Worm (Caenorhabditis elegans) whole organism, mixed stage, embryonic: ENCODE results near the gene Y44A6C.2.

ENCODE experiments used
- M03D4.4 ChIP-seq: sonication (generic microtip); optimal IDR thresholded peaks from 2 replicates; lab custom pipeline; 2017; ENCODE audit warnings: mild to moderate bottlenecking, missing genetic modification characterization, missing compliant biosample characterization
- bed-3 ChIP-seq: fragments of 200-800 bp; sonication (Bioruptor generic); optimal IDR thresholded peaks from 3 replicates; lab custom pipeline; 2018; ENCODE audit warnings: mild to moderate bottlenecking, missing genetic modification characterization, moderate library complexity, missing compliant biosample characterization
- blmp-1 ChIP-seq: fragments of 150-350 bp; optimal IDR thresholded peaks from 2 replicates; lab custom pipeline; 2014; ENCODE audit warnings: missing biosample characterization, missing genetic modification characterization
- ceh-39 ChIP-seq: fragments of 150-350 bp; optimal IDR thresholded peaks from 2 replicates; lab custom pipeline; 2014; ENCODE audit warnings: missing biosample characterization, missing genetic modification characterization
- ceh-43 ChIP-seq: fragments of 200-800 bp; sonication (Bioruptor generic); optimal IDR thresholded peaks from 2 replicates; lab custom pipeline; 2018; ENCODE audit warnings: mild to moderate bottlenecking, missing genetic modification characterization, moderate library complexity, missing compliant biosample characterization
- ceh-83 ChIP-seq: fragments of 200-800 bp; sonication (Bioruptor generic); optimal IDR thresholded peaks from 2 replicates; lab custom pipeline; 2018; ENCODE audit warnings: mild to moderate bottlenecking, missing genetic modification characterization, missing compliant biosample characterization
- ces-1 ChIP-seq: fragments of 150-350 bp; optimal IDR thresholded peaks from 2 replicates; lab custom pipeline; 2014; ENCODE audit warnings: missing biosample characterization, missing genetic modification reagents, missing genetic modification characterization
- cnd-1 ChIP-seq: fragments of 200-800 bp; sonication (Bioruptor generic); optimal IDR thresholded peaks from 2 replicates; lab custom pipeline; 2018; ENCODE audit warnings: mild to moderate bottlenecking, missing genetic modification characterization, missing compliant biosample characterization
- flh-1 ChIP-seq: fragments of 200-800 bp; sonication (Bioruptor generic); optimal IDR thresholded peaks from 2 replicates; lab custom pipeline; 2018; ENCODE audit warnings: mild to moderate bottlenecking, missing genetic modification characterization, moderate library complexity, missing compliant biosample characterization
- ham-2 ChIP-seq: fragments of 200-800 bp; sonication (Bioruptor generic); optimal IDR thresholded peaks from 2 replicates; lab custom pipeline; 2018; ENCODE audit warnings: mild to moderate bottlenecking, missing genetic modification characterization, missing compliant biosample characterization
- hlh-1 ChIP-seq: fragments of 150-350 bp; optimal IDR thresholded peaks from 2 replicates; lab custom pipeline; 2014; ENCODE audit warnings: missing biosample characterization, missing genetic modification reagents, missing genetic modification characterization
- lin-13 ChIP-seq: fragments of 150-350 bp; optimal IDR thresholded peaks from 2 replicates; lab custom pipeline; 2014; ENCODE audit warnings: missing biosample characterization, missing genetic modification characterization
- lin-32 ChIP-seq: fragments of 200-800 bp; sonication (Bioruptor generic); optimal IDR thresholded peaks from 2 replicates; lab custom pipeline; 2018; ENCODE audit warnings: mild to moderate bottlenecking, missing genetic modification characterization, missing compliant biosample characterization
- lsy-2 ChIP-seq: fragments of 150-350 bp; optimal IDR thresholded peaks from 2 replicates; lab custom pipeline; 2014; ENCODE audit warnings: missing biosample characterization, missing genetic modification characterization
- mab-5 ChIP-seq: fragments of 150-350 bp; optimal IDR thresholded peaks from 2 replicates; lab custom pipeline; 2014; ENCODE audit warnings: missing biosample characterization, missing genetic modification characterization
- mep-1 ChIP-seq: fragments of 150-350 bp; optimal IDR thresholded peaks from 2 replicates; lab custom pipeline; 2017; ENCODE audit warnings: missing biosample characterization, missing genetic modification reagents, missing genetic modification characterization, inconsistent platforms
- mls-2 ChIP-seq: sonication (generic microtip); optimal IDR thresholded peaks from 2 replicates; lab custom pipeline; 2016; ENCODE audit warnings: mild to moderate bottlenecking, missing genetic modification characterization, moderate library complexity, missing compliant biosample characterization
- nhr-2 ChIP-seq: fragments of 150-350 bp; optimal IDR thresholded peaks from 2 replicates; lab custom pipeline; 2014; ENCODE audit warnings: missing biosample characterization, missing genetic modification characterization
- nhr-237 ChIP-seq: fragments of 150-350 bp; optimal IDR thresholded peaks from 2 replicates; lab custom pipeline; 2014; ENCODE audit warnings: missing biosample characterization, missing genetic modification characterization
- nhr-28 ChIP-seq: fragments of 150-350 bp; optimal IDR thresholded peaks from 2 replicates; lab custom pipeline; 2014; ENCODE audit warnings: missing biosample characterization, missing genetic modification characterization
- pha-4 ChIP-seq: fragments of 150-350 bp; optimal IDR thresholded peaks from 2 replicates; lab custom pipeline; 2018; ENCODE audit warnings: missing biosample characterization, missing genetic modification reagents, missing genetic modification characterization
- sem-2 ChIP-seq: fragments of 200-800 bp; sonication (Bioruptor generic); optimal IDR thresholded peaks from 2 replicates; lab custom pipeline; 2018; ENCODE audit warnings: mild to moderate bottlenecking, missing genetic modification characterization, missing compliant biosample characterization
- snpc-4 ChIP-seq: fragments of 150-350 bp; optimal IDR thresholded peaks from 2 replicates; lab custom pipeline; 2014; ENCODE audit warnings: missing biosample characterization, missing genetic modification characterization
- sptf-1 ChIP-seq: sonication (generic microtip); optimal IDR thresholded peaks from 2 replicates; lab custom pipeline; 2017; ENCODE audit warnings: mild to moderate bottlenecking, missing genetic modification characterization, moderate library complexity, missing compliant biosample characterization
- tbx-8 ChIP-seq: fragments of 200-800 bp; sonication (Bioruptor generic); optimal IDR thresholded peaks from 2 replicates; lab custom pipeline; 2018; ENCODE audit warnings: mild to moderate bottlenecking, missing genetic modification characterization, moderate library complexity, missing compliant biosample characterization
- unc-120 ChIP-seq: sonication (generic microtip); optimal IDR thresholded peaks from 2 replicates; lab custom pipeline; 2017; ENCODE audit warnings: missing genetic modification characterization, missing compliant biosample characterization; ENCODE audit not compliant: poor library complexity, severe bottlenecking
- unc-39 ChIP-seq: fragments of 150-350 bp; optimal IDR thresholded peaks from 2 replicates; lab custom pipeline; 2014; ENCODE audit warnings: missing biosample characterization, missing genetic modification characterization
- unc-62 ChIP-seq: fragments of 150-350 bp; optimal IDR thresholded peaks from 2 replicates; lab custom pipeline; 2014; ENCODE audit warnings: missing biosample characterization, missing genetic modification reagents, missing genetic modification characterization
- zip-8 ChIP-seq: fragments of 150-350 bp; optimal IDR thresholded peaks from 2 replicates; lab custom pipeline; 2014; ENCODE audit warnings: missing biosample characterization, missing genetic modification characterization
- ztf-11 ChIP-seq: fragments of 150-350 bp; optimal IDR thresholded peaks from 2 replicates; lab custom pipeline; 2014; ENCODE audit warnings: missing biosample characterization, missing genetic modification characterization

Y44A6C.2 gene

ce11 chrV:20756385-20756996, 34.5 kb downstream of the Y44A6C.2 start:
- TF ChIP-seq ceh-83 (GFP tag; lab: Kevin White, UChicago), result peak; percentile 45
- no peak for TF ChIP-seq mep-1 (tag; lab: Kevin White, UChicago)
- peak; percentile 22 for TF ChIP-seq lsy-2 (tag; lab: Kevin White, UChicago)
- peak; percentile 62 for TF ChIP-seq sptf-1
- peak; percentile 99 for TF ChIP-seq pha-4 (tag; lab: Kevin White, UChicago)
- TF ChIP-seq, all 35 proteins: peak for 4

- TF ChIP-seq unc-39 (tag; lab: Kevin White, UChicago), result no peak
- no peak for TF ChIP-seq tbx-8 (GFP tag; lab: Kevin White, UChicago)
- no peak for TF ChIP-seq bed-3
- no peak for TF ChIP-seq ceh-39 (tag; lab: Kevin White, UChicago)
- no peak for TF ChIP-seq sptf-1
- TF ChIP-seq ces-1 (GFP tag; lab: Kevin White, UChicago), result no peak
- no peak for TF ChIP-seq unc-62
These were observed 35.2 kb downstream of the Y44A6C.2 start for ce11 chrV:20757255-20757654.

- TF ChIP-seq M03D4.4 (tag; lab: Kevin White, UChicago), result no peak
- TF ChIP-seq sptf-1, result no peak
- TF ChIP-seq lin-13 (tag; lab: Kevin White, UChicago), result no peak
- TF ChIP-seq ceh-43, result no peak
- TF ChIP-seq tbx-8 (GFP tag; lab: Kevin White, UChicago), result no peak
- TF ChIP-seq sem-2, result no peak
- no peak for TF ChIP-seq unc-39 (tag; lab: Kevin White, UChicago)
- TF ChIP-seq pha-4 (tag; lab: Kevin White, UChicago), result no peak
- TF ChIP-seq hlh-1 (tag; lab: Kevin White, UChicago), result no peak
These were observed 36.1 kb downstream of the Y44A6C.2 start for ce11 chrV:20758106-20758505.

ce11 chrV:20761758-20762157, 39.7 kb downstream of the Y44A6C.2 start:
- TF ChIP-seq flh-1 (GFP tag; lab: Kevin White, UChicago), result no peak
- TF ChIP-seq lsy-2 (tag; lab: Kevin White, UChicago), result no peak
- peak; percentile 34 for TF ChIP-seq nhr-237 (tag; lab: Kevin White, UChicago)
- no peak for TF ChIP-seq bed-3
- no peak for TF ChIP-seq lin-32 (GFP tag; lab: Kevin White, UChicago)
- no peak for TF ChIP-seq hlh-1 (tag; lab: Kevin White, UChicago)
- no peak for TF ChIP-seq blmp-1
- no peak for TF ChIP-seq cnd-1 (tag; lab: Kevin White, UChicago)
- no peak for TF ChIP-seq ceh-39 (tag; lab: Kevin White, UChicago)
- TF ChIP-seq snpc-4 (tag; lab: Kevin White, UChicago), result no peak
- no peak for TF ChIP-seq tbx-8 (GFP tag; lab: Kevin White, UChicago)
- no peak for TF ChIP-seq M03D4.4 (tag; lab: Kevin White, UChicago)
- no peak for TF ChIP-seq mab-5 (tag; lab: Kevin White, UChicago)
- peak; percentile 28 for TF ChIP-seq unc-120
- no peak for TF ChIP-seq zip-8 (tag; lab: Kevin White, UChicago)
- no peak for TF ChIP-seq ceh-83 (GFP tag; lab: Kevin White, UChicago)
- no peak for TF ChIP-seq mls-2 (tag; lab: Kevin White, UChicago)

- no peak for TF ChIP-seq bed-3
- no peak for TF ChIP-seq sem-2
- no peak for TF ChIP-seq ces-1 (GFP tag; lab: Kevin White, UChicago)
- no peak for TF ChIP-seq nhr-2 (tag; lab: Kevin White, UChicago)
- no peak for TF ChIP-seq cnd-1 (tag; lab: Kevin White, UChicago)
- TF ChIP-seq mls-2 (tag; lab: Kevin White, UChicago), result no peak
- no peak for TF ChIP-seq tbx-8 (GFP tag; lab: Kevin White, UChicago)
- TF ChIP-seq ham-2 (GFP tag; lab: Kevin White, UChicago), result no peak
These were observed 41.2 kb downstream of the Y44A6C.2 start for ce11 chrV:20763192-20763591.

- TF ChIP-seq ceh-83 (GFP tag; lab: Kevin White, UChicago) (no peak), tbx-8 (GFP tag; lab: Kevin White, UChicago) (no peak), lin-13 (tag; lab: Kevin White, UChicago) (no peak), ceh-43 (no peak), cnd-1 (tag; lab: Kevin White, UChicago) (no peak), sem-2 (no peak), blmp-1 (no peak), bed-3 (no peak), mab-5 (tag; lab: Kevin White, UChicago) (no peak), mls-2 (tag; lab: Kevin White, UChicago) (no peak), mep-1 (tag; lab: Kevin White, UChicago) (no peak), snpc-4 (tag; lab: Kevin White, UChicago) (no peak), ztf-11 (no peak), nhr-28 (no peak), zip-8 (tag; lab: Kevin White, UChicago) (no peak)
These were observed 48.0 kb downstream of the Y44A6C.2 start, which contains the start of gene elp-1 for ce11 chrV:20770061-20770460. Gene elp-1 (minus strand): TSS chrV:20770161.
